Worm (Caenorhabditis elegans) whole organism, L2 larva: ENCODE measurements around the gene ZK1307.4.

ENCODE experiments used
- R02D3.7 ChIP-seq: fragments of 150-350 bp; optimal IDR thresholded peaks from 2 replicates; lab custom pipeline; 2014; ENCODE audit warnings: missing biosample characterization, missing genetic modification characterization
- Y55F3AM.14 ChIP-seq: fragments of 200-800 bp; sonication (Bioruptor generic); optimal IDR thresholded peaks from 2 replicates; lab custom pipeline; 2018; ENCODE audit warnings: mild to moderate bottlenecking, missing genetic modification characterization, missing compliant biosample characterization
- ZK546.5 ChIP-seq: sonication (generic microtip); optimal IDR thresholded peaks from 2 replicates; lab custom pipeline; 2017; ENCODE audit warnings: missing biosample characterization, missing genetic modification characterization
- alr-1 ChIP-seq: fragments of 150-350 bp; optimal IDR thresholded peaks from 2 replicates; lab custom pipeline; 2014; ENCODE audit warnings: missing biosample characterization, missing genetic modification characterization
- ama-1 ChIP-seq: fragments of 150-350 bp; optimal IDR thresholded peaks from 2 replicates; lab custom pipeline; 2018; ENCODE audit warnings: inconsistent platforms
- blmp-1 ChIP-seq: sonication (generic microtip); optimal IDR thresholded peaks from 2 replicates; lab custom pipeline; 2017; ENCODE audit warnings: missing genetic modification characterization, mild to moderate bottlenecking, missing compliant biosample characterization, antibody characterized with exemption, moderate library complexity; ENCODE audit not compliant: insufficient read depth
- ceh-16 ChIP-seq: fragments of 150-350 bp; optimal IDR thresholded peaks from 2 replicates; lab custom pipeline; 2014; ENCODE audit warnings: missing biosample characterization, missing genetic modification characterization
- ceh-82 ChIP-seq: fragments of 150-350 bp; optimal IDR thresholded peaks from 2 replicates; lab custom pipeline; 2014; ENCODE audit warnings: missing biosample characterization, missing genetic modification characterization
- crh-2 ChIP-seq: sonication (generic microtip); optimal IDR thresholded peaks from 2 replicates; lab custom pipeline; 2017; ENCODE audit warnings: missing biosample characterization, missing genetic modification characterization
- egl-27 ChIP-seq: sonication (generic microtip); optimal IDR thresholded peaks from 3 replicates; lab custom pipeline; 2017; ENCODE audit warnings: missing biosample characterization, missing genetic modification reagents, missing genetic modification characterization
- elt-1 ChIP-seq: fragments of 150-350 bp; optimal IDR thresholded peaks from 2 replicates; lab custom pipeline; 2014; ENCODE audit warnings: missing biosample characterization, missing genetic modification characterization
- elt-3 ChIP-seq: sonication (generic microtip); optimal IDR thresholded peaks from 2 replicates; lab custom pipeline; 2017; ENCODE audit warnings: missing biosample characterization, missing genetic modification characterization
- fos-1 ChIP-seq: fragments of 150-350 bp; optimal IDR thresholded peaks from 2 replicates; lab custom pipeline; 2014; ENCODE audit warnings: missing biosample characterization, missing genetic modification characterization
- gmeb-1 ChIP-seq: fragments of 150-350 bp; optimal IDR thresholded peaks from 2 replicates; lab custom pipeline; 2014; ENCODE audit warnings: missing biosample characterization, missing genetic modification characterization
- lin-11 ChIP-seq: fragments of 150-350 bp; sonication (generic microtip); optimal IDR thresholded peaks from 2 replicates; lab custom pipeline; 2014; ENCODE audit warnings: missing biosample characterization, missing genetic modification characterization, inconsistent platforms, mixed read lengths
- lin-13 ChIP-seq: fragments of 150-350 bp; optimal IDR thresholded peaks from 2 replicates; lab custom pipeline; 2014; ENCODE audit warnings: missing biosample characterization, missing genetic modification reagents, missing genetic modification characterization
- lin-39 ChIP-seq: fragments of 150-350 bp; optimal IDR thresholded peaks from 2 replicates; lab custom pipeline; 2014; ENCODE audit warnings: missing biosample characterization, missing genetic modification reagents, missing genetic modification characterization
- lsy-2 ChIP-seq, 2 experiments: fragments of 150-350 bp in 1 of 2; sonication (generic microtip) in 1 of 2; optimal IDR thresholded peaks; 2 replicates each; lab custom pipeline; 2014 to 2017; ENCODE audit warnings: missing biosample characterization in 2 of 2, missing genetic modification characterization in 2 of 2
- mab-5 ChIP-seq: fragments of 150-350 bp; optimal IDR thresholded peaks from 2 replicates; lab custom pipeline; 2014; ENCODE audit warnings: missing biosample characterization, missing genetic modification characterization
- mbf-1 ChIP-seq: sonication (generic microtip); optimal IDR thresholded peaks from 2 replicates; lab custom pipeline; 2017; ENCODE audit warnings: missing biosample characterization, missing genetic modification characterization
- mdl-1 ChIP-seq, 2 experiments: fragments of 150-350 bp in 1 of 2; sonication (generic microtip) in 1 of 2; optimal IDR thresholded peaks; 2 replicates each; lab custom pipeline; 2017; ENCODE audit warnings: missing biosample characterization in 2 of 2, missing genetic modification characterization in 2 of 2
- nhr-10 ChIP-seq: sonication (generic microtip); optimal IDR thresholded peaks from 2 replicates; lab custom pipeline; 2017; ENCODE audit warnings: missing biosample characterization, missing genetic modification characterization
- nhr-11 ChIP-seq: fragments of 150-350 bp; optimal IDR thresholded peaks from 2 replicates; lab custom pipeline; 2014; ENCODE audit warnings: missing biosample characterization, missing genetic modification characterization
- nhr-12 ChIP-seq: fragments of 150-350 bp; optimal IDR thresholded peaks from 2 replicates; lab custom pipeline; 2014; ENCODE audit warnings: missing biosample characterization, missing genetic modification characterization
- nhr-129 ChIP-seq: fragments of 150-350 bp; optimal IDR thresholded peaks from 2 replicates; lab custom pipeline; 2014; ENCODE audit warnings: missing biosample characterization, missing genetic modification characterization
- nhr-21 ChIP-seq: fragments of 150-350 bp; optimal IDR thresholded peaks from 2 replicates; lab custom pipeline; 2014; ENCODE audit warnings: missing biosample characterization, missing genetic modification characterization
- nhr-23 ChIP-seq: fragments of 150-350 bp; optimal IDR thresholded peaks from 2 replicates; lab custom pipeline; 2014; ENCODE audit warnings: missing biosample characterization, missing genetic modification reagents, missing genetic modification characterization
- nhr-237 ChIP-seq: fragments of 150-350 bp; optimal IDR thresholded peaks from 2 replicates; lab custom pipeline; 2014; ENCODE audit warnings: missing biosample characterization, missing genetic modification characterization
- nhr-25 ChIP-seq: fragments of 150-350 bp; sonication (generic microtip); optimal IDR thresholded peaks from 3 replicates; lab custom pipeline; 2014; ENCODE audit warnings: missing biosample characterization, missing genetic modification characterization
- nhr-6 ChIP-seq: fragments of 150-350 bp; optimal IDR thresholded peaks from 2 replicates; lab custom pipeline; 2014; ENCODE audit warnings: missing biosample characterization, missing genetic modification characterization
- nhr-77 ChIP-seq: fragments of 150-350 bp; optimal IDR thresholded peaks from 2 replicates; lab custom pipeline; 2014; ENCODE audit warnings: missing biosample characterization, missing genetic modification characterization
- sem-4 ChIP-seq: fragments of 150-350 bp; optimal IDR thresholded peaks from 2 replicates; lab custom pipeline; 2014; ENCODE audit warnings: missing biosample characterization, missing genetic modification reagents, missing genetic modification characterization
- skn-1 ChIP-seq: sonication (generic microtip); optimal IDR thresholded peaks from 2 replicates; lab custom pipeline; 2017; ENCODE audit warnings: missing biosample characterization, missing genetic modification characterization
- sma-3 ChIP-seq: sonication (generic microtip); optimal IDR thresholded peaks from 2 replicates; lab custom pipeline; 2016; ENCODE audit warnings: missing genetic modification reagents, missing genetic modification characterization, missing compliant biosample characterization
- sma-9 ChIP-seq, 2 experiments: fragments of 150-350 bp in 1 of 2; sonication (generic microtip) in 1 of 2; optimal IDR thresholded peaks; 2 replicates each; lab custom pipeline; 2014 to 2016; ENCODE audit warnings: missing genetic modification characterization in 2 of 2, mild to moderate bottlenecking in 1 of 2, missing biosample characterization in 1 of 2, missing compliant biosample characterization in 1 of 2, missing genetic modification reagents in 1 of 2, moderate library complexity in 1 of 2
- snpc-4 ChIP-seq: fragments of 150-350 bp; optimal IDR thresholded peaks from 2 replicates; lab custom pipeline; 2014; ENCODE audit warnings: missing biosample characterization, missing genetic modification characterization
- unc-39 ChIP-seq: fragments of 150-350 bp; optimal IDR thresholded peaks from 2 replicates; lab custom pipeline; 2014; ENCODE audit warnings: missing biosample characterization, missing genetic modification characterization
- unc-55 ChIP-seq: fragments of 150-350 bp; sonication (generic microtip); optimal IDR thresholded peaks from 3 replicates; lab custom pipeline; 2014; ENCODE audit warnings: missing biosample characterization, missing genetic modification reagents, missing genetic modification characterization
- unc-62 ChIP-seq: fragments of 150-350 bp; optimal IDR thresholded peaks from 2 replicates; lab custom pipeline; 2014; ENCODE audit warnings: missing biosample characterization, missing genetic modification reagents, missing genetic modification characterization
- zag-1 ChIP-seq: fragments of 150-350 bp; optimal IDR thresholded peaks from 2 replicates; lab custom pipeline; 2014; ENCODE audit warnings: missing biosample characterization, missing genetic modification characterization
- ztf-11 ChIP-seq: sonication (generic microtip); optimal IDR thresholded peaks from 2 replicates; lab custom pipeline; 2017; ENCODE audit warnings: missing biosample characterization, missing genetic modification characterization
- ztf-4 ChIP-seq: fragments of 150-350 bp; optimal IDR thresholded peaks from 2 replicates; lab custom pipeline; 2014; ENCODE audit warnings: missing biosample characterization, missing genetic modification characterization

ZK1307.4 gene

ce11 chrII:9605336-9605735 is 46.3 kb downstream of the ZK1307.4 start, which contains the start of gene nhr-19:
TSS of gene nhr-19 (minus strand) at chrII:9605526.
- no peak for TF ChIP-seq egl-27 (tag; lab: Kevin White, UChicago)
- no peak for TF ChIP-seq nhr-10 (tag; lab: Kevin White, UChicago)
- no peak for TF ChIP-seq ceh-82 (tag; lab: Kevin White, UChicago)
- peak; percentile 65 for TF ChIP-seq nhr-129 (tag; lab: Kevin White, UChicago)
- no peak for TF ChIP-seq ZK546.5 (tag; lab: Kevin White, UChicago)
- TF ChIP-seq alr-1 (tag; lab: Kevin White, UChicago): no peak
- no peak for TF ChIP-seq sma-3 (GFP tag; lab: Kevin White, UChicago)
- TF ChIP-seq nhr-21: no peak
- TF ChIP-seq Y55F3AM.14 (GFP tag; lab: Kevin White, UChicago): no peak
- no peak for TF ChIP-seq lin-13 (GFP tag; lab: Kevin White, UChicago)
- TF ChIP-seq lsy-2 (tag; optimal IDR thresholded peaks at IDR 0.05; lab: Kevin White, UChicago): peak in 1 of 2 experiments; percentile 20
- no peak for TF ChIP-seq fos-1
- TF ChIP-seq mab-5 (tag; lab: Kevin White, UChicago): no peak
- no peak for TF ChIP-seq mdl-1 (tag; optimal IDR thresholded peaks at IDR 0.05; lab: Kevin White, UChicago)
- TF ChIP-seq elt-1 (tag; lab: Kevin White, UChicago): no peak
- TF ChIP-seq sma-9 (GFP tag; optimal IDR thresholded peaks at IDR 0.05; lab: Kevin White, UChicago): peak; percentile 59
- no peak for TF ChIP-seq sma-9 (tag; optimal IDR thresholded peaks at IDR 0.05; lab: Kevin White, UChicago)
- no peak for TF ChIP-seq ama-1 (lab: Kevin White, UChicago)
- no peak for TF ChIP-seq snpc-4
- no peak for TF ChIP-seq zag-1 (tag; lab: Kevin White, UChicago)
- TF ChIP-seq ztf-11 (tag; lab: Kevin White, UChicago): no peak
- TF ChIP-seq nhr-25 (tag; lab: Kevin White, UChicago): peak; percentile 17
- no peak for TF ChIP-seq nhr-12 (tag; lab: Kevin White, UChicago)
- TF ChIP-seq gmeb-1: no peak
- TF ChIP-seq crh-2 (tag; lab: Kevin White, UChicago): peak; percentile 52
- no peak for TF ChIP-seq sem-4 (tag; lab: Kevin White, UChicago)
- no peak for TF ChIP-seq unc-62
- no peak for TF ChIP-seq lin-39 (tag; lab: Kevin White, UChicago)
- no peak for TF ChIP-seq nhr-237 (tag; lab: Kevin White, UChicago)
- no peak for TF ChIP-seq nhr-23 (tag; lab: Kevin White, UChicago)

ce11 chrII:9604685-9605084 is 46.9 kb downstream of the ZK1307.4 start:
- TF ChIP-seq snpc-4 (no peak), skn-1 (tag; lab: Kevin White, UChicago) (peak; percentile 27)

ce11 chrII:9604063-9604462 is 47.5 kb downstream of the ZK1307.4 start:
- no peak for TF ChIP-seq egl-27 (tag; lab: Kevin White, UChicago)
- TF ChIP-seq nhr-129 (tag; lab: Kevin White, UChicago): peak; percentile 40
- no peak for TF ChIP-seq elt-3
- TF ChIP-seq crh-2 (tag; lab: Kevin White, UChicago): peak; percentile 10
- TF ChIP-seq ceh-16 (tag; lab: Kevin White, UChicago): no peak
- TF ChIP-seq R02D3.7 (tag; lab: Kevin White, UChicago): no peak
- no peak for TF ChIP-seq unc-39 (tag; lab: Kevin White, UChicago)
- TF ChIP-seq nhr-21: no peak
- TF ChIP-seq sma-9 (GFP tag; optimal IDR thresholded peaks at IDR 0.05; lab: Kevin White, UChicago): peak; percentile 65
- TF ChIP-seq sma-9 (tag; optimal IDR thresholded peaks at IDR 0.05; lab: Kevin White, UChicago): no peak
- TF ChIP-seq ztf-11 (tag; lab: Kevin White, UChicago): no peak
- no peak for TF ChIP-seq nhr-10 (tag; lab: Kevin White, UChicago)
- TF ChIP-seq nhr-25 (tag; lab: Kevin White, UChicago): peak; percentile 13
- TF ChIP-seq alr-1 (tag; lab: Kevin White, UChicago): no peak
- TF ChIP-seq nhr-77 (tag; lab: Kevin White, UChicago): no peak
- TF ChIP-seq fos-1: peak; percentile 8
- no peak for TF ChIP-seq nhr-6
- TF ChIP-seq gmeb-1: peak; percentile 14

- TF ChIP-seq sma-3 (GFP tag; lab: Kevin White, UChicago) (peak; percentile 96), sma-9 (GFP tag; optimal IDR thresholded peaks at IDR 0.05; lab: Kevin White, UChicago) (peak; percentile 99), sma-9 (tag; optimal IDR thresholded peaks at IDR 0.05; lab: Kevin White, UChicago) (peak; percentile 70), lsy-2 (tag; optimal IDR thresholded peaks at IDR 0.05; lab: Kevin White, UChicago) (peak; percentile 32 to 95), ztf-4 (tag; lab: Kevin White, UChicago) (peak; percentile 92), gmeb-1 (peak; percentile 87), nhr-23 (tag; lab: Kevin White, UChicago) (no peak), ztf-11 (tag; lab: Kevin White, UChicago) (no peak), elt-3 (no peak), zag-1 (tag; lab: Kevin White, UChicago) (peak; percentile 78), mab-5 (tag; lab: Kevin White, UChicago) (peak; percentile 79), sem-4 (tag; lab: Kevin White, UChicago) (peak; percentile 93), lin-39 (tag; lab: Kevin White, UChicago) (no peak), unc-39 (tag; lab: Kevin White, UChicago) (no peak), nhr-77 (tag; lab: Kevin White, UChicago) (no peak), nhr-11 (tag; lab: Kevin White, UChicago) (peak; percentile 68), nhr-6 (peak; percentile 96), ceh-82 (tag; lab: Kevin White, UChicago) (no peak), nhr-21 (peak; percentile 97), unc-55 (GFP tag; lab: Kevin White, UChicago) (peak; percentile 67), blmp-1 (tag; lab: Kevin White, UChicago) (peak; percentile 96), lin-13 (GFP tag; lab: Kevin White, UChicago) (peak; percentile 84), nhr-129 (tag; lab: Kevin White, UChicago) (peak; percentile 98), ceh-16 (tag; lab: Kevin White, UChicago) (no peak), mbf-1 (tag; lab: Kevin White, UChicago) (no peak), nhr-12 (tag; lab: Kevin White, UChicago) (no peak), Y55F3AM.14 (GFP tag; lab: Kevin White, UChicago) (peak; percentile 79), elt-1 (tag; lab: Kevin White, UChicago) (no peak), ama-1 (lab: Kevin White, UChicago) (peak; percentile 57), lin-11 (tag; lab: Kevin White, UChicago) (no peak)
Measured at ce11 chrII:9603419-9603818, 48.2 kb downstream of the ZK1307.4 start.
